Fruit fly (Drosophila melanogaster) S2 (cell line): Measurements from ENCODE around the gene TotF.

ENCODE experiments used
- CG8478 ChIP-seq: fragments of >200 bp; optimal IDR thresholded peaks from 2 replicates; lab custom pipeline; 2018
- CTCF ChIP-seq, 2 experiments: fragments of >200 bp; optimal IDR thresholded peaks; 2 replicates each; lab custom pipeline; 2018

Gene TotF

dm6 chr2L:19912277-19912676 is at the start of gene TotF:
Gene TotF, minus strand, starts transcription at chr2L:19912377.
- TF ChIP-seq CG8478 (lab: Kevin White, UChicago) = no peak
- no peak for TF ChIP-seq CTCF (optimal IDR thresholded peaks at IDR 0.05; lab: Kevin White, UChicago)

dm6 chr2L:19961585-19961984 is 49.4 kb upstream of the TotF start, which contains the start of gene CG42866:
Gene CG42866, minus strand, starts transcription at chr2L:19961685.
- TF ChIP-seq CTCF (optimal IDR thresholded peaks at IDR 0.05; lab: Kevin White, UChicago) = no peak
- TF ChIP-seq CG8478 (lab: Kevin White, UChicago) = no peak

- TF ChIP-seq CG8478 (lab: Kevin White, UChicago) = no peak
- TF ChIP-seq CTCF (optimal IDR thresholded peaks at IDR 0.05; lab: Kevin White, UChicago) = no peak
Measured at dm6 chr2L:19960930-19961329, 48.8 kb upstream of the TotF start, which contains the start of gene CG34051. Gene CG34051, minus strand, starts transcription at chr2L:19961030.

dm6 chr2L:19958520-19959161 is 46.5 kb upstream of the TotF start, which contains the start of gene COX4:
Gene COX4, plus strand, starts transcription at chr2L:19958713.
- TF ChIP-seq CTCF (optimal IDR thresholded peaks at IDR 0.05; lab: Kevin White, UChicago) = no peak
- no peak for TF ChIP-seq CG8478 (lab: Kevin White, UChicago)

- no peak for TF ChIP-seq CG8478 (lab: Kevin White, UChicago)
- no peak for TF ChIP-seq CTCF (optimal IDR thresholded peaks at IDR 0.05; lab: Kevin White, UChicago)
Measured at dm6 chr2L:19952221-19952620, 40.0 kb upstream of the TotF start.

- TF ChIP-seq CG8478 (lab: Kevin White, UChicago) (no peak), CTCF (optimal IDR thresholded peaks at IDR 0.05; lab: Kevin White, UChicago) (no peak)
Measured at dm6 chr2L:19951543-19952163, 39.5 kb upstream of the TotF start.

- TF ChIP-seq CTCF (optimal IDR thresholded peaks at IDR 0.05; lab: Kevin White, UChicago) (no peak), CG8478 (lab: Kevin White, UChicago) (no peak)
Measured at dm6 chr2L:19949600-19949999, 37.4 kb upstream of the TotF start.

- no peak for TF ChIP-seq CTCF (optimal IDR thresholded peaks at IDR 0.05; lab: Kevin White, UChicago)
- no peak for TF ChIP-seq CG8478 (lab: Kevin White, UChicago)
Measured at dm6 chr2L:19947992-19948524, 35.9 kb upstream of the TotF start.

- TF ChIP-seq CG8478 (lab: Kevin White, UChicago) (no peak), CTCF (optimal IDR thresholded peaks at IDR 0.05; lab: Kevin White, UChicago) (no peak)
Measured at dm6 chr2L:19944309-19945172, 32.4 kb upstream of the TotF start.

dm6 chr2L:19943112-19943511 is 30.9 kb upstream of the TotF start:
- peak in 1 of 2 experiments; percentile 2 for TF ChIP-seq CTCF (optimal IDR thresholded peaks at IDR 0.05; lab: Kevin White, UChicago)
- TF ChIP-seq CG8478 (lab: Kevin White, UChicago) = no peak

dm6 chr2L:19942510-19942909 is 30.3 kb upstream of the TotF start:
- no peak for TF ChIP-seq CTCF (optimal IDR thresholded peaks at IDR 0.05; lab: Kevin White, UChicago)
- TF ChIP-seq CG8478 (lab: Kevin White, UChicago) = no peak

- TF ChIP-seq CG8478 (lab: Kevin White, UChicago) (no peak), CTCF (optimal IDR thresholded peaks at IDR 0.05; lab: Kevin White, UChicago) (no peak)
Measured at dm6 chr2L:19941352-19941851, 29.2 kb upstream of the TotF start.

dm6 chr2L:19940036-19940435 is 27.9 kb upstream of the TotF start:
- TF ChIP-seq CG8478 (lab: Kevin White, UChicago) = no peak
- TF ChIP-seq CTCF (optimal IDR thresholded peaks at IDR 0.05; lab: Kevin White, UChicago) = no peak

- TF ChIP-seq CTCF (optimal IDR thresholded peaks at IDR 0.05; lab: Kevin White, UChicago) (no peak), CG8478 (lab: Kevin White, UChicago) (no peak)
Measured at dm6 chr2L:19937804-19938461, 25.8 kb upstream of the TotF start.
